Fruit fly (Drosophila melanogaster) S2 (cell line): ENCODE results near the gene eIF2beta.

Experiments
- CG8478 ChIP-seq: fragments of >200 bp; optimal IDR thresholded peaks from 2 replicates; lab custom pipeline; 2018
- CTCF ChIP-seq, 2 experiments: fragments of >200 bp; optimal IDR thresholded peaks; 2 replicates each; lab custom pipeline; 2018

- TF ChIP-seq CG8478 (lab: Kevin White, UChicago) (no peak), CTCF (optimal IDR thresholded peaks at IDR 0.05; lab: Kevin White, UChicago) (no peak)
Measured at dm6 chr3L:12565422-12565821, 38.9 kb upstream of the eIF2beta start.
